Worm (Caenorhabditis elegans) whole organism, young adult: Measurements from ENCODE around the gene rpl-3.

ENCODE experiments used
- B0336.3 ChIP-seq: fragments of 200-800 bp; sonication (Bioruptor generic); IDR thresholded peaks from 2 replicates; pipeline ENCODE4 v1.3.6; 2022; ENCODE audit warnings: missing genetic modification characterization, missing compliant biosample characterization
- C06A6.2 ChIP-seq: fragments of 200-800 bp; sonication (Bioruptor generic); conservative IDR thresholded peaks from 2 replicates; pipeline ENCODE4 v1.3.6; 2022; ENCODE audit warnings: missing genetic modification characterization, missing compliant biosample characterization
- D2030.7 ChIP-seq: fragments of 200-800 bp; sonication (Bioruptor generic); IDR thresholded peaks from 2 replicates; pipeline ENCODE4 v1.3.6; 2022; ENCODE audit warnings: missing genetic modification reagents, missing genetic modification characterization, missing compliant biosample characterization
- F23B12.7 ChIP-seq: sonication (generic microtip); optimal IDR thresholded peaks from 2 replicates; lab custom pipeline; 2017; ENCODE audit warnings: missing genetic modification characterization, mild to moderate bottlenecking, missing compliant biosample characterization, antibody characterized with exemption, moderate library complexity; ENCODE audit not compliant: insufficient read depth
- F33H1.4 ChIP-seq: fragments of 200-800 bp; sonication (Bioruptor generic); IDR thresholded peaks from 2 replicates; pipeline ENCODE4 v1.3.6; 2022; ENCODE audit warnings: missing genetic modification reagents, missing genetic modification characterization, missing compliant biosample characterization
- F57A8.1 ChIP-seq: fragments of 200-800 bp; sonication (Bioruptor generic); optimal IDR thresholded peaks from 2 replicates; lab custom pipeline; 2018; ENCODE audit warnings: mild to moderate bottlenecking, missing genetic modification characterization, moderate library complexity, missing compliant biosample characterization
- K11D2.4 ChIP-seq: fragments of 200-800 bp; sonication (Bioruptor generic); IDR thresholded peaks from 2 replicates; pipeline ENCODE4 v1.3.6; 2022; ENCODE audit warnings: missing genetic modification reagents, missing genetic modification characterization, missing compliant biosample characterization
- K12H6.12 ChIP-seq: fragments of 200-800 bp; sonication (Bioruptor generic); optimal IDR thresholded peaks from 2 replicates; lab custom pipeline; 2018; ENCODE audit warnings: mild to moderate bottlenecking, missing genetic modification characterization, missing compliant biosample characterization
- T07F8.4 ChIP-seq: sonication (generic microtip); optimal IDR thresholded peaks from 2 replicates; lab custom pipeline; 2016; ENCODE audit warnings: mild to moderate bottlenecking, missing genetic modification characterization, moderate library complexity, missing compliant biosample characterization
- ZK185.1 ChIP-seq: sonication (generic microtip); optimal IDR thresholded peaks from 2 replicates; lab custom pipeline; 2016; ENCODE audit warnings: mild to moderate bottlenecking, missing genetic modification characterization, missing compliant biosample characterization; ENCODE audit not compliant: poor library complexity, severe bottlenecking
- ama-1 ChIP-seq, 3 experiments: fragments of 150-350 bp in 1 of 3; sonication (generic microtip) in 2 of 3; optimal IDR thresholded peaks; 2 replicates each; lab custom pipeline; 2014 to 2018; ENCODE audit warnings: missing biosample characterization in 2 of 3, missing genetic modification characterization in 2 of 3, missing genetic modification reagents in 2 of 3
- athp-1 ChIP-seq: sonication (generic microtip); optimal IDR thresholded peaks from 2 replicates; lab custom pipeline; 2017; ENCODE audit warnings: mild to moderate bottlenecking, missing genetic modification characterization, missing compliant biosample characterization
- attf-5 ChIP-seq: fragments of 200-800 bp; sonication (Bioruptor generic); optimal IDR thresholded peaks from 2 replicates; lab custom pipeline; 2018; ENCODE audit warnings: mild to moderate bottlenecking, missing genetic modification characterization, missing compliant biosample characterization
- attf-6 ChIP-seq: fragments of 200-800 bp; sonication (Bioruptor generic); IDR thresholded peaks from 2 replicates; pipeline ENCODE4 v1.3.6; 2022; ENCODE audit warnings: missing genetic modification reagents, missing genetic modification characterization, missing compliant biosample characterization
- cebp-1 ChIP-seq, 2 experiments: fragments of 200-800 bp in 1 of 2; sonication (Bioruptor generic) in 1 of 2; sonication (generic microtip) in 1 of 2; IDR thresholded peaks in 1 of 2; optimal IDR thresholded peaks in 1 of 2; 2 replicates each; pipeline versions ENCODE4 v1.3.6 to Lab custom; 2017 to 2022; ENCODE audit warnings: missing compliant biosample characterization in 2 of 2, missing genetic modification characterization in 2 of 2, mild to moderate bottlenecking in 1 of 2, missing genetic modification reagents in 1 of 2, moderate library complexity in 1 of 2
- ceh-27 ChIP-seq: fragments of 200-800 bp; sonication (Bioruptor generic); optimal IDR thresholded peaks from 2 replicates; lab custom pipeline; 2018; ENCODE audit warnings: mild to moderate bottlenecking, missing genetic modification characterization, moderate library complexity, missing compliant biosample characterization
- ceh-79 ChIP-seq: sonication (generic microtip); optimal IDR thresholded peaks from 2 replicates; lab custom pipeline; 2017; ENCODE audit warnings: mild to moderate bottlenecking, missing genetic modification characterization, missing compliant biosample characterization
- chd-7 ChIP-seq: sonication (generic microtip); optimal IDR thresholded peaks from 2 replicates; lab custom pipeline; 2016; ENCODE audit warnings: mild to moderate bottlenecking, missing genetic modification characterization, moderate library complexity, missing compliant biosample characterization
- dox-1 ChIP-seq: fragments of 200-800 bp; sonication (Bioruptor generic); IDR thresholded peaks from 2 replicates; pipeline ENCODE4 v1.3.6; 2022; ENCODE audit warnings: missing genetic modification reagents, missing genetic modification characterization, missing compliant biosample characterization
- dpl-1 ChIP-seq: fragments of 150-350 bp; optimal IDR thresholded peaks from 2 replicates; lab custom pipeline; 2014; ENCODE audit warnings: missing biosample characterization, missing genetic modification reagents, missing genetic modification characterization
- efl-1 ChIP-seq: fragments of 150-350 bp; optimal IDR thresholded peaks from 2 replicates; lab custom pipeline; 2014; ENCODE audit warnings: missing biosample characterization, missing genetic modification reagents, missing genetic modification characterization
- egrh-3 ChIP-seq: fragments of 200-800 bp; sonication (Bioruptor generic); IDR thresholded peaks from 2 replicates; pipeline ENCODE4 v1.3.6; 2022; ENCODE audit warnings: missing genetic modification reagents, missing genetic modification characterization, missing compliant biosample characterization
- ekl-4 ChIP-seq: fragments of 200-800 bp; sonication (Bioruptor generic); IDR thresholded peaks from 2 replicates; pipeline ENCODE4 v1.3.6; 2022; ENCODE audit warnings: missing genetic modification reagents, missing genetic modification characterization, missing compliant biosample characterization
- fkh-3 ChIP-seq: sonication (generic microtip); optimal IDR thresholded peaks from 2 replicates; lab custom pipeline; 2016; ENCODE audit warnings: mild to moderate bottlenecking, missing genetic modification characterization, missing compliant biosample characterization
- hmg-1.2 ChIP-seq: fragments of 200-800 bp; sonication (Bioruptor generic); IDR thresholded peaks from 2 replicates; pipeline ENCODE4 v1.3.6; 2022; ENCODE audit warnings: missing genetic modification reagents, missing genetic modification characterization, missing compliant biosample characterization
- lin-35 ChIP-seq, 3 experiments: fragments of 150-350 bp in 2 of 3; sonication (generic microtip) in 1 of 3; optimal IDR thresholded peaks; 2 replicates each; lab custom pipeline; 2014 to 2018; ENCODE audit warnings: missing biosample characterization in 3 of 3, missing genetic modification characterization in 3 of 3, missing genetic modification reagents in 3 of 3
- lin-40 ChIP-seq: sonication (generic microtip); optimal IDR thresholded peaks from 2 replicates; lab custom pipeline; 2016; ENCODE audit warnings: missing genetic modification characterization, mild to moderate bottlenecking, missing compliant biosample characterization, missing genotype, missing genetic modification reagents
- lin-54 ChIP-seq: fragments of 200-800 bp; sonication (Bioruptor generic); optimal IDR thresholded peaks from 2 replicates; lab custom pipeline; 2018; ENCODE audit warnings: mild to moderate bottlenecking, missing genetic modification characterization, missing compliant biosample characterization
- lir-1 ChIP-seq: fragments of 200-800 bp; sonication (Bioruptor generic); conservative IDR thresholded peaks from 2 replicates; pipeline ENCODE4 v1.3.6; 2022; ENCODE audit warnings: missing genetic modification reagents, missing genetic modification characterization, missing compliant biosample characterization
- madf-10 ChIP-seq: sonication (generic microtip); optimal IDR thresholded peaks from 2 replicates; lab custom pipeline; 2016; ENCODE audit warnings: mild to moderate bottlenecking, missing genetic modification characterization, missing compliant biosample characterization
- madf-3 ChIP-seq: fragments of 200-800 bp; sonication (Bioruptor generic); IDR thresholded peaks from 2 replicates; pipeline ENCODE4 v1.3.6; 2022; ENCODE audit warnings: missing genetic modification reagents, missing genetic modification characterization, missing compliant biosample characterization
- madf-6 ChIP-seq: fragments of 200-800 bp; sonication (Bioruptor generic); IDR thresholded peaks from 2 replicates; pipeline ENCODE4 v1.3.6; 2022; ENCODE audit warnings: missing genetic modification reagents, missing genetic modification characterization, missing compliant biosample characterization
- mcd-1 ChIP-seq: fragments of 200-800 bp; sonication (Bioruptor generic); IDR thresholded peaks from 2 replicates; pipeline ENCODE4 v1.3.6; 2022; ENCODE audit warnings: missing genetic modification reagents, missing genetic modification characterization, missing compliant biosample characterization
- mes-4 ChIP-seq: sonication (generic microtip); optimal IDR thresholded peaks from 2 replicates; lab custom pipeline; 2016; ENCODE audit warnings: missing genotype, missing genetic modification characterization, missing compliant biosample characterization
- nhr-80 ChIP-seq: sonication (generic microtip); optimal IDR thresholded peaks from 2 replicates; lab custom pipeline; 2016; ENCODE audit warnings: missing genetic modification characterization, missing compliant biosample characterization
- nhr-90 ChIP-seq: sonication (generic microtip); optimal IDR thresholded peaks from 2 replicates; lab custom pipeline; 2016; ENCODE audit warnings: missing genotype, mild to moderate bottlenecking, missing genetic modification characterization, missing compliant biosample characterization
- pbrm-1 ChIP-seq: fragments of 200-800 bp; sonication (Bioruptor generic); IDR thresholded peaks from 2 replicates; pipeline ENCODE4 v1.3.6; 2022; ENCODE audit warnings: missing genetic modification reagents, missing genetic modification characterization, missing compliant biosample characterization
- rcor-1 ChIP-seq: fragments of 200-800 bp; sonication (Bioruptor generic); IDR thresholded peaks from 2 replicates; pipeline ENCODE4 v1.3.6; 2022; ENCODE audit warnings: missing genetic modification reagents, missing genetic modification characterization, missing compliant biosample characterization
- repo-1 ChIP-seq: sonication (generic microtip); optimal IDR thresholded peaks from 2 replicates; lab custom pipeline; 2017; ENCODE audit warnings: mild to moderate bottlenecking, missing genetic modification characterization, missing compliant biosample characterization
- snpc-4 ChIP-seq, 5 experiments: fragments of 150-350 bp in 1 of 5; sonication (generic microtip) in 4 of 5; optimal IDR thresholded peaks; 2 replicates each; lab custom pipeline; 2014 to 2018; ENCODE audit warnings: missing genetic modification characterization in 5 of 5, missing biosample characterization in 3 of 5, antibody characterized with exemption in 2 of 5, mild to moderate bottlenecking in 2 of 5, missing compliant biosample characterization in 2 of 5, missing genotype in 2 of 5, moderate library complexity in 2 of 5, missing genetic modification reagents in 1 of 5
- tbp1 ChIP-seq: fragments of 200-800 bp; sonication (Bioruptor generic); optimal IDR thresholded peaks from 2 replicates; lab custom pipeline; 2018; ENCODE audit warnings: mild to moderate bottlenecking, missing genetic modification characterization, missing compliant biosample characterization
- tlf-1 ChIP-seq: fragments of 200-800 bp; sonication (Bioruptor generic); optimal IDR thresholded peaks from 2 replicates; lab custom pipeline; 2018; ENCODE audit warnings: mild to moderate bottlenecking, missing genetic modification characterization, missing compliant biosample characterization
- zfh-2 ChIP-seq: fragments of 200-800 bp; sonication (Bioruptor generic); conservative IDR thresholded peaks from 2 replicates; pipeline ENCODE4 v1.3.6; 2022; ENCODE audit warnings: missing genetic modification reagents, missing genetic modification characterization, missing compliant biosample characterization
- ztf-18 ChIP-seq: sonication (generic microtip); optimal IDR thresholded peaks from 2 replicates; lab custom pipeline; 2016; ENCODE audit warnings: missing genotype, mild to moderate bottlenecking, missing genetic modification characterization, missing compliant biosample characterization
- ztf-26 ChIP-seq: sonication (generic microtip); optimal IDR thresholded peaks from 2 replicates; lab custom pipeline; 2017; ENCODE audit warnings: missing genetic modification characterization, missing compliant biosample characterization
- ztf-6 ChIP-seq: fragments of 200-800 bp; sonication (Bioruptor generic); IDR thresholded peaks from 2 replicates; pipeline ENCODE4 v1.3.6; 2022; ENCODE audit warnings: missing genetic modification reagents, missing genetic modification characterization, missing compliant biosample characterization

The rpl-3 gene

ce11 chrIII:3862918-3863385 is 4.7 kb upstream of the rpl-3 start, which contains the start of gene brc-1:
Gene brc-1 (minus strand): TSS chrIII:3862968.
- TF ChIP-seq mes-4 (no peak), lin-40 (peak; percentile 75), madf-6 (peak; percentile 23; the same call in 1 of the 2 replicates), K12H6.12 (tag; lab: Kevin White, UChicago) (peak; percentile 90), madf-3 (GFP tag; lab: Robert Waterston, UW) (0 out of 2 replicates have a peak, but pooled peaks have one; percentile 45), zfh-2 (GFP tag; lab: Robert Waterston, UW) (peak; percentile 98), athp-1 (peak; percentile 42), F57A8.1 (no peak), ceh-27 (GFP tag; lab: Kevin White, UChicago) (peak; percentile 71), madf-10 (tag; lab: Kevin White, UChicago) (peak; percentile 55), efl-1 (GFP tag; lab: Kevin White, UChicago) (peak; percentile 67), attf-6 (GFP tag; lab: Robert Waterston, UW) (no peak), snpc-4 (GFP tag; optimal IDR thresholded peaks at IDR 0.05; lab: Kevin White, UChicago) (no peak), snpc-4 (tag; optimal IDR thresholded peaks at IDR 0.05; lab: Kevin White, UChicago) (peak in 3 of 4 experiments; percentile 27 to 57 (median 57)), F23B12.7 (tag; lab: Kevin White, UChicago) (peak; percentile 77), attf-5 (peak; percentile 94), B0336.3 (GFP tag; lab: Robert Waterston, UW) (peak; percentile 68; the same call in 1 of the 2 replicates), lir-1 (GFP tag; lab: Robert Waterston, UW) (peak; percentile 53; the same call in 1 of the 2 replicates), dpl-1 (peak; percentile 71), ztf-18 (peak; percentile 46), nhr-90 (tag; lab: Kevin White, UChicago) (peak; percentile 46), repo-1 (tag; lab: Kevin White, UChicago) (peak; percentile 40), cebp-1 (GFP tag; IDR thresholded peaks at IDR 0.05; lab: Robert Waterston, UW) (peak; percentile 70), cebp-1 (tag; optimal IDR thresholded peaks at IDR 0.05; lab: Kevin White, UChicago) (peak; percentile 87), ztf-6 (GFP tag; lab: Robert Waterston, UW) (peak; percentile 14; the same call in 1 of the 2 replicates), chd-7 (tag; lab: Kevin White, UChicago) (peak; percentile 60), C06A6.2 (GFP tag; lab: Robert Waterston, UW) (peak; percentile 79), tlf-1 (no peak), dox-1 (peak; percentile 84), tbp1 (GFP tag; lab: Kevin White, UChicago) (peak; percentile 51), F33H1.4 (peak; percentile 39; the same call in 1 of the 2 replicates), ceh-79 (tag; lab: Kevin White, UChicago) (no peak), lin-35 (GFP tag; optimal IDR thresholded peaks at IDR 0.05; lab: Kevin White, UChicago) (peak in 2 of 3 experiments; percentile 41 to 92), ztf-26 (tag; lab: Kevin White, UChicago) (peak; percentile 87), ekl-4 (GFP tag; lab: Robert Waterston, UW) (no peak; the same call in 1 of the 2 replicates), egrh-3 (GFP tag; lab: Robert Waterston, UW) (peak; percentile 91), D2030.7 (no peak), ZK185.1 (tag; lab: Kevin White, UChicago) (peak; percentile 77), fkh-3 (no peak), hmg-1.2 (GFP tag; lab: Robert Waterston, UW) (peak; percentile 57), pbrm-1 (GFP tag; lab: Robert Waterston, UW) (peak; percentile 64; the same call in 1 of the 2 replicates), rcor-1 (GFP tag; lab: Robert Waterston, UW) (peak; percentile 12; the same call in 1 of the 2 replicates), K11D2.4 (peak; percentile 79; the same call in 1 of the 2 replicates), lin-54 (peak; percentile 91), T07F8.4 (tag; lab: Kevin White, UChicago) (no peak), ama-1 (optimal IDR thresholded peaks at IDR 0.05; lab: Kevin White, UChicago) (peak; percentile 93), ama-1 (GFP tag; optimal IDR thresholded peaks at IDR 0.05; lab: Kevin White, UChicago) (peak in 1 of 2 experiments; percentile 15), nhr-80 (tag; lab: Kevin White, UChicago) (peak; percentile 68), mcd-1 (GFP tag; lab: Robert Waterston, UW) (peak; percentile 97)
